Fruit fly (Drosophila melanogaster) whole organism, embryonic: Measurements from ENCODE around the gene Agpat1.
A peak's percentile ranks its signal among the peaks of the same experiment; 100 is the strongest.

ENCODE experiments used
- CG11093 ChIP-seq: fragments of 200-800 bp; sonication (Bioruptor generic); IDR thresholded peaks from 3 replicates; pipeline ENCODE4 v1.3.6; 2022; ENCODE audit warnings: missing biosample characterization, missing genetic modification characterization
- CG11560 ChIP-seq: fragments of 200-800 bp; sonication (Bioruptor generic); IDR thresholded peaks from 3 replicates; pipeline ENCODE4 v1.3.6; 2022; ENCODE audit warnings: missing biosample characterization, missing genetic modification characterization
- CG12104 ChIP-seq: fragments of 200-800 bp; sonication (Bioruptor generic); optimal IDR thresholded peaks from 3 replicates; lab custom pipeline; 2016; ENCODE audit warnings: missing biosample characterization, missing genetic modification characterization
- CG13287 ChIP-seq: fragments of 200-800 bp; sonication (Bioruptor generic); IDR thresholded peaks from 2 replicates; pipeline ENCODE4 v1.3.6; 2022; ENCODE audit warnings: missing biosample characterization, missing genetic modification characterization; ENCODE audit not compliant: partially characterized antibody
- CG15011 ChIP-seq: fragments of 200-800 bp; sonication (Bioruptor generic); optimal IDR thresholded peaks from 3 replicates; lab custom pipeline; 2018; ENCODE audit warnings: missing biosample characterization, mild to moderate bottlenecking, missing genetic modification characterization
- CG15479 ChIP-seq: fragments of 200-800 bp; sonication (Bioruptor generic); optimal IDR thresholded peaks from 3 replicates; lab custom pipeline; 2019; ENCODE audit warnings: missing biosample characterization, mild to moderate bottlenecking, missing genetic modification characterization, moderate library complexity
- CG2120 ChIP-seq: fragments of 200-800 bp; sonication (Bioruptor generic); optimal IDR thresholded peaks from 3 replicates; lab custom pipeline; 2016; ENCODE audit warnings: missing biosample characterization, missing genetic modification characterization
- CG32772 ChIP-seq: fragments of 200-800 bp; sonication (Bioruptor generic); IDR thresholded peaks from 2 replicates; pipeline ENCODE4 v1.3.6; 2022; ENCODE audit warnings: missing biosample characterization, missing genetic modification characterization
- CG34376 ChIP-seq: fragments of 200-800 bp; sonication (Bioruptor generic); optimal IDR thresholded peaks from 2 replicates; lab custom pipeline; 2018; ENCODE audit warnings: missing biosample characterization, mild to moderate bottlenecking, missing genetic modification characterization
- CG4282 ChIP-seq: fragments of 200-800 bp; sonication (Bioruptor generic); optimal IDR thresholded peaks from 2 replicates; lab custom pipeline; 2016; ENCODE audit warnings: missing biosample characterization, missing genetic modification characterization
- CG4404 ChIP-seq: fragments of 200-800 bp; sonication (Bioruptor generic); IDR thresholded peaks from 2 replicates; pipeline ENCODE4 v1.3.6; 2022; ENCODE audit warnings: missing biosample characterization, missing genetic modification characterization
- CG6175 ChIP-seq: fragments of 200-800 bp; sonication (Bioruptor generic); IDR thresholded peaks from 3 replicates; pipeline ENCODE4 v1.3.6; 2022; ENCODE audit warnings: missing biosample characterization, missing genetic modification characterization
- CG6654 ChIP-seq: fragments of 200-800 bp; sonication (Bioruptor generic); optimal IDR thresholded peaks from 2 replicates; lab custom pipeline; 2017; ENCODE audit warnings: missing biosample characterization, mild to moderate bottlenecking, missing genetic modification characterization
- CG7556 ChIP-seq: fragments of 200-800 bp; sonication (Bioruptor generic); optimal IDR thresholded peaks from 2 replicates; lab custom pipeline; 2017; ENCODE audit warnings: missing biosample characterization, mild to moderate bottlenecking, missing genetic modification characterization
- CG7839 ChIP-seq: fragments of 200-800 bp; sonication (Bioruptor generic); optimal IDR thresholded peaks from 3 replicates; lab custom pipeline; 2018; ENCODE audit warnings: missing biosample characterization, mild to moderate bottlenecking, missing genetic modification characterization, moderate library complexity
- CG8924 ChIP-seq: fragments of 200-800 bp; optimal IDR thresholded peaks from 3 replicates; lab custom pipeline; 2019; ENCODE audit warnings: missing biosample characterization, mild to moderate bottlenecking, missing genetic modification characterization, moderate library complexity
- CG9215 ChIP-seq: fragments of 200-800 bp; sonication (Bioruptor generic); IDR thresholded peaks from 2 replicates; pipeline ENCODE4 v1.3.6; 2022; ENCODE audit warnings: missing biosample characterization, missing genetic modification characterization
- CG9609 ChIP-seq: fragments of 200-800 bp; sonication (Bioruptor generic); optimal IDR thresholded peaks from 3 replicates; lab custom pipeline; 2016; ENCODE audit warnings: missing biosample characterization, missing genetic modification characterization
- CoRest ChIP-seq: fragments of 200-800 bp; sonication (Bioruptor generic); optimal IDR thresholded peaks from 3 replicates; lab custom pipeline; 2018; ENCODE audit warnings: missing biosample characterization, mild to moderate bottlenecking, missing genetic modification characterization, moderate library complexity
- Dbx ChIP-seq: fragments of 200-800 bp; sonication (Bioruptor generic); IDR thresholded peaks from 3 replicates; pipeline ENCODE4 v1.3.6; 2022; ENCODE audit warnings: missing biosample characterization, missing genetic modification characterization
- H2.0 ChIP-seq: fragments of 200-800 bp; sonication (Bioruptor generic); IDR thresholded peaks from 2 replicates; pipeline ENCODE4 v1.3.6; 2022; ENCODE audit warnings: missing biosample characterization, missing genetic modification characterization
- Kr ChIP-seq: fragments of 200-800 bp; sonication (Bioruptor generic); optimal IDR thresholded peaks from 2 replicates; lab custom pipeline; 2017; ENCODE audit warnings: missing biosample characterization, mild to moderate bottlenecking, missing genetic modification characterization
- Max ChIP-seq: fragments of 200-800 bp; sonication (Bioruptor generic); optimal IDR thresholded peaks from 2 replicates; lab custom pipeline; 2016; ENCODE audit warnings: missing biosample characterization, mild to moderate bottlenecking, missing genetic modification characterization
- Meics ChIP-seq: fragments of 200-800 bp; sonication (Bioruptor generic); optimal IDR thresholded peaks from 2 replicates; lab custom pipeline; 2017; ENCODE audit warnings: missing biosample characterization, mild to moderate bottlenecking, missing genetic modification characterization
- NC2β ChIP-seq: fragments of 200-800 bp; sonication (Bioruptor generic); optimal IDR thresholded peaks from 2 replicates; lab custom pipeline; 2016; ENCODE audit warnings: missing biosample characterization, missing genetic modification characterization
- Nf-YB ChIP-seq: fragments of 200-800 bp; sonication (Bioruptor generic); optimal IDR thresholded peaks from 3 replicates; lab custom pipeline; 2019; ENCODE audit warnings: missing biosample characterization, mild to moderate bottlenecking, missing genetic modification characterization, moderate library complexity
- Ravus ChIP-seq: fragments of 200-800 bp; sonication (Bioruptor generic); IDR thresholded peaks from 2 replicates; pipeline ENCODE4 v1.3.6; 2022; ENCODE audit warnings: missing biosample characterization, missing genetic modification characterization
- Ssrp ChIP-seq: fragments of 200-800 bp; sonication (Bioruptor generic); optimal IDR thresholded peaks from 2 replicates; lab custom pipeline; 2018; ENCODE audit warnings: missing biosample characterization, mild to moderate bottlenecking, missing genetic modification characterization, moderate library complexity
- TFAM ChIP-seq: fragments of 200-800 bp; sonication (Bioruptor generic); optimal IDR thresholded peaks from 2 replicates; lab custom pipeline; 2017; ENCODE audit warnings: missing biosample characterization, missing genetic modification characterization, inconsistent platforms
- abd-A ChIP-seq: fragments of 200-800 bp; sonication (Bioruptor generic); optimal IDR thresholded peaks from 3 replicates; lab custom pipeline; 2019; ENCODE audit warnings: missing biosample characterization, mild to moderate bottlenecking, missing genetic modification characterization, moderate library complexity
- aop ChIP-seq: fragments of 200-800 bp; sonication (Bioruptor generic); IDR thresholded peaks from 2 replicates; pipeline ENCODE4 v1.3.6; 2022; ENCODE audit warnings: missing biosample characterization, missing genetic modification characterization
- cwo ChIP-seq: fragments of 200-800 bp; sonication (Bioruptor generic); optimal IDR thresholded peaks from 3 replicates; lab custom pipeline; 2017; ENCODE audit warnings: missing biosample characterization, missing genetic modification characterization, mild to moderate bottlenecking, moderate library complexity, missing genetic modification reagents
- danr ChIP-seq: fragments of 200-800 bp; sonication (Bioruptor generic); IDR thresholded peaks from 2 replicates; pipeline ENCODE4 v1.3.6; 2022; ENCODE audit warnings: missing biosample characterization, missing genetic modification characterization
- ems ChIP-seq: fragments of 200-800 bp; sonication (Bioruptor generic); optimal IDR thresholded peaks from 3 replicates; lab custom pipeline; 2016; ENCODE audit warnings: missing biosample characterization, missing genetic modification characterization
- grn ChIP-seq: fragments of 200-800 bp; sonication (Bioruptor generic); optimal IDR thresholded peaks from 3 replicates; lab custom pipeline; 2017; ENCODE audit warnings: missing biosample characterization, missing genetic modification characterization
- gsb ChIP-seq: fragments of 200-800 bp; sonication (Bioruptor generic); IDR thresholded peaks from 2 replicates; pipeline ENCODE4 v1.3.6; 2022; ENCODE audit warnings: missing biosample characterization, missing genetic modification characterization
- gsb-n ChIP-seq: fragments of 200-800 bp; sonication (Bioruptor generic); optimal IDR thresholded peaks from 3 replicates; lab custom pipeline; 2018; ENCODE audit warnings: missing biosample characterization, mild to moderate bottlenecking, missing genetic modification characterization
- her ChIP-seq: fragments of 200-800 bp; sonication (Bioruptor generic); optimal IDR thresholded peaks from 2 replicates; lab custom pipeline; 2016; ENCODE audit warnings: missing biosample characterization, missing genetic modification characterization
- hth ChIP-seq: fragments of >200 bp; optimal IDR thresholded peaks from 2 replicates; lab custom pipeline; 2017; ENCODE audit warnings: inconsistent platforms
- jigr1 ChIP-seq: fragments of 200-800 bp; sonication (Bioruptor generic); IDR thresholded peaks from 3 replicates; pipeline ENCODE4 v1.3.6; 2022; ENCODE audit warnings: missing biosample characterization, missing genetic modification characterization
- ken ChIP-seq: fragments of 200-800 bp; sonication (Bioruptor generic); IDR thresholded peaks from 3 replicates; pipeline ENCODE4 v1.3.6; 2022; ENCODE audit warnings: missing biosample characterization, missing genetic modification characterization
- lab ChIP-seq: fragments of 200-800 bp; sonication (Bioruptor generic); optimal IDR thresholded peaks from 3 replicates; lab custom pipeline; 2017; ENCODE audit warnings: missing biosample characterization, missing genetic modification characterization, mild to moderate bottlenecking, moderate library complexity, missing genetic modification reagents
- lbe ChIP-seq: fragments of 200-800 bp; sonication (Bioruptor generic); optimal IDR thresholded peaks from 2 replicates; lab custom pipeline; 2016; ENCODE audit warnings: missing biosample characterization, mild to moderate bottlenecking, missing genetic modification characterization
- lmd ChIP-seq: fragments of 200-800 bp; sonication (Bioruptor generic); IDR thresholded peaks from 2 replicates; pipeline ENCODE4 v1.3.6; 2022; ENCODE audit warnings: missing biosample characterization, missing genetic modification characterization
- nerfin-2 ChIP-seq: fragments of 200-800 bp; sonication (Bioruptor generic); IDR thresholded peaks from 2 replicates; pipeline ENCODE4 v1.3.6; 2022; ENCODE audit warnings: missing biosample characterization, missing genetic modification characterization; ENCODE audit not compliant: partially characterized antibody
- org-1 ChIP-seq: fragments of 200-800 bp; sonication (Bioruptor generic); optimal IDR thresholded peaks from 2 replicates; lab custom pipeline; 2017; ENCODE audit warnings: missing biosample characterization, missing genetic modification characterization
- pita ChIP-seq: fragments of 200-800 bp; sonication (Bioruptor generic); optimal IDR thresholded peaks from 2 replicates; lab custom pipeline; 2017; ENCODE audit warnings: missing biosample characterization, mild to moderate bottlenecking, missing genetic modification characterization
- pzg ChIP-seq: fragments of 200-800 bp; sonication (Bioruptor generic); optimal IDR thresholded peaks from 3 replicates; lab custom pipeline; 2018; ENCODE audit warnings: missing biosample characterization, mild to moderate bottlenecking, missing genetic modification characterization, moderate library complexity
- sc ChIP-seq, 3 experiments: fragments of >200 bp in 2 of 3; fragments of 200-800 bp in 1 of 3; sonication (Bioruptor generic) in 1 of 3; optimal IDR thresholded peaks; 2 replicates in 2 of 3; 3 replicates in 1 of 3; lab custom pipeline; 2017; ENCODE audit warnings: mild to moderate bottlenecking in 1 of 3, missing biosample characterization in 1 of 3, missing genetic modification characterization in 1 of 3, missing genetic modification reagents in 1 of 3
- tio ChIP-seq: fragments of 200-800 bp; sonication (Bioruptor generic); optimal IDR thresholded peaks from 2 replicates; lab custom pipeline; 2017; ENCODE audit warnings: missing biosample characterization, missing genetic modification characterization, inconsistent platforms

Gene Agpat1

DNA sequence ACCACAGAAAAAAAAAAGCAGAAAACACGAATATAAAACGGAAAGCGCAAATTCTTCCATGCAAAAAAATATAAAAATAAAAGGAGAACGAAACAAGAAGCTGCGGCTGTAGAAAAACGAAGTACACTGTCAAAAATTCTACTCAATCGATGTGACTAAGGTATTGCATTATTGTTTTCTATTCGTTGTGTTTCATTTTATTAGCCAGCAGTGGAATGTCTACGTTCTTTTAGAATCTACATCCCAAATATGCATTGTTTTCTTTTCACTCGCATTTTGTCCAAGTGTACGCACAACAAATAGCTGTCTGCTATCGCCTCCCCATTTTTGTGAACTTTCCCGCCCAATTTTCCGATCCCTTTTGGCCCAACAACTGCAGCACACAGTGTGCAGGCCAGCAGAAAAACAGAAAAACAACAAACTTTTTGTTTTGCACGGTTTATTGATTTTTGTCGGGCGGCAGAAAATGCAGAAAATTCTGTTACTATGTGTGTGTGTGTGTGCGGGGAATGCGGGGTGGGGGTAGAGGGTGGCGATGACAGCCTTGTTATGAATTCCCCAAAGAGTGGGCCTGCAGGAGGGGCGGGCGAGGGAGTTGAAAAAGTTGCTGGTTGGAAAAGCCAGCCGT is 45.8 kb upstream of the Agpat1 start (continued):
- TF ChIP-seq gsb (peak; percentile 16; the same call in 1 of the 2 replicates), aop (GFP tag; lab: Robert Waterston, UW) (no peak), CG4282 (GFP tag; lab: Kevin White, UChicago) (peak; percentile 23), org-1 (GFP tag; lab: Kevin White, UChicago) (peak; percentile 69), nerfin-2 (no peak), Dbx (peak; percentile 64; the same call in 1 of the 3 replicates), CG9215 (GFP tag; lab: Robert Waterston, UW) (peak; percentile 40; the same call in 1 of the 2 replicates), CG6654 (GFP tag; lab: Kevin White, UChicago) (peak; percentile 36), pzg (no peak), CG15479 (no peak), grn (GFP tag; lab: Kevin White, UChicago) (no peak), tio (GFP tag; lab: Kevin White, UChicago) (peak; percentile 60), Meics (GFP tag; lab: Kevin White, UChicago) (peak; percentile 75), CG7839 (tag; lab: Kevin White, UChicago) (peak; percentile 81), lmd (peak; percentile 67), pita (GFP tag; lab: Kevin White, UChicago) (no peak), NC2β (GFP tag; lab: Kevin White, UChicago) (peak; percentile 56), CG15011 (GFP tag; lab: Kevin White, UChicago) (peak; percentile 41), CG34376 (GFP tag; lab: Kevin White, UChicago) (no peak), CG7556 (GFP tag; lab: Kevin White, UChicago) (peak; percentile 73), CG6175 (GFP tag; lab: Robert Waterston, UW) (0 out of 3 replicates have a peak, but pooled peaks have one; percentile 59), Max (GFP tag; lab: Kevin White, UChicago) (peak; percentile 46), CG13287 (GFP tag; lab: Robert Waterston, UW) (no peak), danr (GFP tag; lab: Robert Waterston, UW) (no peak), lab (GFP tag; lab: Kevin White, UChicago) (peak; percentile 81), abd-A (no peak), Ssrp (peak; percentile 61), ems (GFP tag; lab: Kevin White, UChicago) (peak; percentile 44), CG8924 (tag; lab: Kevin White, UChicago) (peak; percentile 63), CG4404 (GFP tag; lab: Robert Waterston, UW) (peak; percentile 49; the same call in 1 of the 2 replicates), CG11093 (0 out of 3 replicates have a peak, but pooled peaks have one; percentile 51), CoRest (tag; lab: Kevin White, UChicago) (peak; percentile 66), CG11560 (tag; lab: Robert Waterston, UW) (no peak), H2.0 (GFP tag; lab: Robert Waterston, UW) (peak; percentile 51), Ravus (no peak), sc (optimal IDR thresholded peaks at IDR 0.05; lab: Kevin White, UChicago) (no peak), sc (GFP tag; optimal IDR thresholded peaks at IDR 0.05; lab: Kevin White, UChicago) (no peak), Nf-YB (GFP tag; lab: Kevin White, UChicago) (peak; percentile 5), CG9609 (peak; percentile 77), TFAM (GFP tag; lab: Kevin White, UChicago) (no peak), jigr1 (GFP tag; lab: Robert Waterston, UW) (no peak), her (GFP tag; lab: Kevin White, UChicago) (peak; percentile 75), gsb-n (peak; percentile 31), CG32772 (GFP tag; lab: Robert Waterston, UW) (peak; percentile 40; the same call in 1 of the 2 replicates), CG2120 (peak; percentile 79), hth (lab: Kevin White, UChicago) (no peak), CG12104 (GFP tag; lab: Kevin White, UChicago) (peak; percentile 21), cwo (GFP tag; lab: Kevin White, UChicago) (peak; percentile 55), lbe (GFP tag; lab: Kevin White, UChicago) (peak; percentile 42), Kr (GFP tag; lab: Kevin White, UChicago) (no peak), ken (GFP tag; lab: Robert Waterston, UW) (no peak)
